Fruit fly (Drosophila melanogaster) whole organism, embryonic: Measurements from ENCODE around the gene Ac78C.

ENCODE experiments used
- Abd-B ChIP-seq: fragments of 200-800 bp; sonication (Bioruptor generic); optimal IDR thresholded peaks from 2 replicates; lab custom pipeline; 2018; ENCODE audit warnings: missing biosample characterization, mild to moderate bottlenecking, missing genetic modification characterization, moderate library complexity
- Bgb ChIP-seq: fragments of 200-800 bp; sonication (Bioruptor generic); IDR thresholded peaks from 2 replicates; pipeline ENCODE4 v1.3.6; 2022; ENCODE audit warnings: missing biosample characterization, missing genetic modification characterization; ENCODE audit not compliant: partially characterized antibody
- CG11085 ChIP-seq: fragments of 200-800 bp; sonication (Bioruptor generic); IDR thresholded peaks from 2 replicates; pipeline ENCODE4 v1.3.6; 2022; ENCODE audit warnings: missing biosample characterization, missing genetic modification characterization
- CG11247 ChIP-seq: fragments of 200-800 bp; sonication (Bioruptor generic); IDR thresholded peaks from 2 replicates; pipeline ENCODE4 v1.3.6; 2022; ENCODE audit warnings: missing biosample characterization, missing genetic modification characterization
- CG13287 ChIP-seq: fragments of 200-800 bp; sonication (Bioruptor generic); IDR thresholded peaks from 2 replicates; pipeline ENCODE4 v1.3.6; 2022; ENCODE audit warnings: missing biosample characterization, missing genetic modification characterization; ENCODE audit not compliant: partially characterized antibody
- CG17186 ChIP-seq: fragments of 200-800 bp; sonication (Bioruptor generic); optimal IDR thresholded peaks from 3 replicates; lab custom pipeline; 2017; ENCODE audit warnings: missing biosample characterization, missing genetic modification reagents, missing genetic modification characterization
- CG2116 ChIP-seq: fragments of 200-800 bp; sonication (Bioruptor generic); optimal IDR thresholded peaks from 3 replicates; lab custom pipeline; 2018; ENCODE audit warnings: missing biosample characterization, mild to moderate bottlenecking, missing genetic modification characterization
- CG3163 ChIP-seq: fragments of 200-800 bp; sonication (Bioruptor generic); optimal IDR thresholded peaks from 3 replicates; lab custom pipeline; 2016; ENCODE audit warnings: missing biosample characterization, missing genetic modification characterization
- CG32772 ChIP-seq: fragments of 200-800 bp; sonication (Bioruptor generic); IDR thresholded peaks from 2 replicates; pipeline ENCODE4 v1.3.6; 2022; ENCODE audit warnings: missing biosample characterization, missing genetic modification characterization
- CG34224 ChIP-seq: fragments of 200-800 bp; sonication (Bioruptor generic); IDR thresholded peaks from 3 replicates; pipeline ENCODE4 v1.3.6; 2022; ENCODE audit warnings: missing biosample characterization, missing genetic modification characterization; ENCODE audit not compliant: partially characterized antibody
- CG3847 ChIP-seq: fragments of 200-800 bp; sonication (Bioruptor generic); IDR thresholded peaks from 2 replicates; pipeline ENCODE4 v1.3.6; 2022; ENCODE audit warnings: missing biosample characterization, missing genetic modification characterization
- CG42726 ChIP-seq: fragments of 200-800 bp; sonication (Bioruptor generic); IDR thresholded peaks from 2 replicates; pipeline ENCODE4 v1.3.6; 2022; ENCODE audit warnings: missing biosample characterization, missing genetic modification characterization; ENCODE audit not compliant: partially characterized antibody
- CG4282 ChIP-seq: fragments of 200-800 bp; sonication (Bioruptor generic); optimal IDR thresholded peaks from 2 replicates; lab custom pipeline; 2016; ENCODE audit warnings: missing biosample characterization, missing genetic modification characterization
- CG6791 ChIP-seq: fragments of 200-800 bp; sonication (Bioruptor generic); IDR thresholded peaks from 3 replicates; pipeline ENCODE4 v1.3.6; 2022; ENCODE audit warnings: missing biosample characterization, missing genetic modification characterization; ENCODE audit not compliant: partially characterized antibody
- Dp ChIP-seq: fragments of 200-800 bp; sonication (Bioruptor generic); optimal IDR thresholded peaks from 2 replicates; lab custom pipeline; 2018; ENCODE audit warnings: missing biosample characterization, mild to moderate bottlenecking, missing genetic modification characterization, moderate library complexity
- Elba2 ChIP-seq: fragments of 200-800 bp; sonication (Bioruptor generic); optimal IDR thresholded peaks from 3 replicates; lab custom pipeline; 2016; ENCODE audit warnings: missing biosample characterization, missing genetic modification characterization
- Ets97D ChIP-seq: fragments of 200-800 bp; sonication (Bioruptor generic); optimal IDR thresholded peaks from 3 replicates; lab custom pipeline; 2016; ENCODE audit warnings: missing biosample characterization, missing genetic modification characterization
- HHEX ChIP-seq: fragments of 200-800 bp; sonication (Bioruptor generic); optimal IDR thresholded peaks from 3 replicates; lab custom pipeline; 2017; ENCODE audit warnings: missing biosample characterization, mild to moderate bottlenecking, missing genetic modification characterization, missing genetic modification reagents
- MESR4 ChIP-seq: fragments of 200-800 bp; sonication (Bioruptor generic); optimal IDR thresholded peaks from 2 replicates; lab custom pipeline; 2018; ENCODE audit warnings: missing biosample characterization, mild to moderate bottlenecking, missing genetic modification characterization, moderate library complexity
- Med ChIP-seq: fragments of 200-800 bp; sonication (Bioruptor generic); peaks from one replicate; lab custom pipeline; 2016; ENCODE audit warnings: missing biosample characterization, missing genetic modification characterization, mild to moderate bottlenecking, inconsistent platforms, moderate library complexity
- Meics ChIP-seq: fragments of 200-800 bp; sonication (Bioruptor generic); optimal IDR thresholded peaks from 2 replicates; lab custom pipeline; 2017; ENCODE audit warnings: missing biosample characterization, mild to moderate bottlenecking, missing genetic modification characterization
- YL-1 ChIP-seq: fragments of 200-800 bp; sonication (Bioruptor generic); optimal IDR thresholded peaks from 3 replicates; lab custom pipeline; 2017; ENCODE audit warnings: missing biosample characterization, mild to moderate bottlenecking, missing genetic modification characterization
- az2 ChIP-seq: fragments of 200-800 bp; sonication (Bioruptor generic); optimal IDR thresholded peaks from 3 replicates; lab custom pipeline; 2016; ENCODE audit warnings: missing biosample characterization, missing genetic modification characterization
- bab2 ChIP-seq: fragments of 200-800 bp; sonication (Bioruptor generic); optimal IDR thresholded peaks from 2 replicates; lab custom pipeline; 2016; ENCODE audit warnings: missing biosample characterization, missing genetic modification characterization
- crc ChIP-seq: fragments of 200-800 bp; sonication (Bioruptor generic); optimal IDR thresholded peaks from 2 replicates; lab custom pipeline; 2016; ENCODE audit warnings: missing biosample characterization, missing genetic modification characterization
- crol ChIP-seq: fragments of 200-800 bp; sonication (Bioruptor generic); IDR thresholded peaks from 2 replicates; pipeline ENCODE4 v1.3.6; 2022; ENCODE audit warnings: missing biosample characterization, missing genetic modification characterization
- crp ChIP-seq, 2 experiments: fragments of 200-800 bp; sonication (Bioruptor generic); optimal IDR thresholded peaks; 2 replicates in 1 of 2; 3 replicates in 1 of 2; lab custom pipeline; 2017; ENCODE audit warnings: missing biosample characterization in 2 of 2, missing genetic modification characterization in 2 of 2, mild to moderate bottlenecking in 1 of 2, moderate library complexity in 1 of 2
- exex ChIP-seq: fragments of 200-800 bp; sonication (Bioruptor generic); optimal IDR thresholded peaks from 4 replicates; lab custom pipeline; 2018; ENCODE audit warnings: missing biosample characterization, mild to moderate bottlenecking, missing genetic modification characterization, moderate library complexity
- gsb ChIP-seq: fragments of 200-800 bp; sonication (Bioruptor generic); IDR thresholded peaks from 2 replicates; pipeline ENCODE4 v1.3.6; 2022; ENCODE audit warnings: missing biosample characterization, missing genetic modification characterization
- hbn ChIP-seq: fragments of 200-800 bp; sonication (Bioruptor generic); IDR thresholded peaks from 2 replicates; pipeline ENCODE4 v1.3.6; 2022; ENCODE audit warnings: missing biosample characterization, missing genetic modification characterization; ENCODE audit not compliant: partially characterized antibody
- inv ChIP-seq: fragments of 200-800 bp; sonication (Bioruptor generic); IDR thresholded peaks from 2 replicates; pipeline ENCODE4 v1.3.6; 2022; ENCODE audit warnings: missing biosample characterization, missing genetic modification characterization; ENCODE audit not compliant: partially characterized antibody
- kah ChIP-seq: fragments of 200-800 bp; sonication (Bioruptor generic); optimal IDR thresholded peaks from 2 replicates; lab custom pipeline; 2018; ENCODE audit warnings: missing biosample characterization, mild to moderate bottlenecking, missing genetic modification characterization
- kay ChIP-seq: fragments of 200-800 bp; sonication (Bioruptor generic); optimal IDR thresholded peaks from 2 replicates; lab custom pipeline; 2016; ENCODE audit warnings: missing biosample characterization, missing genetic modification characterization
- mld ChIP-seq: fragments of 200-800 bp; sonication (Bioruptor generic); IDR thresholded peaks from 3 replicates; pipeline ENCODE4 v1.3.6; 2022; ENCODE audit warnings: missing biosample characterization, missing genetic modification characterization; ENCODE audit not compliant: partially characterized antibody
- onecut ChIP-seq: fragments of 200-800 bp; sonication (Bioruptor generic); IDR thresholded peaks from 2 replicates; pipeline ENCODE4 v1.3.6; 2022; ENCODE audit warnings: missing biosample characterization, missing genetic modification characterization
- pfk ChIP-seq: fragments of 200-800 bp; sonication (Bioruptor generic); optimal IDR thresholded peaks from 2 replicates; lab custom pipeline; 2018; ENCODE audit warnings: missing biosample characterization, mild to moderate bottlenecking, missing genetic modification characterization, moderate library complexity
- pita ChIP-seq: fragments of 200-800 bp; sonication (Bioruptor generic); optimal IDR thresholded peaks from 2 replicates; lab custom pipeline; 2017; ENCODE audit warnings: missing biosample characterization, mild to moderate bottlenecking, missing genetic modification characterization
- prd ChIP-seq, 3 experiments: fragments of >200 bp in 2 of 3; fragments of 200-800 bp in 1 of 3; sonication (Bioruptor generic) in 1 of 3; optimal IDR thresholded peaks in 2 of 3; IDR thresholded peaks in 1 of 3; 2 replicates in 2 of 3; 3 replicates in 1 of 3; pipeline versions ENCODE4 v1.3.6 to Lab custom; 2017 to 2022; ENCODE audit warnings: missing biosample characterization in 1 of 3, missing genetic modification characterization in 1 of 3
- ro ChIP-seq: fragments of 200-800 bp; sonication (Bioruptor generic); IDR thresholded peaks from 2 replicates; pipeline ENCODE4 v1.3.6; 2022; ENCODE audit warnings: missing biosample characterization, missing genetic modification characterization
- seq ChIP-seq: fragments of 200-800 bp; sonication (Bioruptor generic); IDR thresholded peaks from 2 replicates; pipeline ENCODE4 v1.3.6; 2022; ENCODE audit warnings: missing biosample characterization, missing genetic modification characterization
- slbo ChIP-seq: fragments of 200-800 bp; sonication (Bioruptor generic); IDR thresholded peaks from 2 replicates; pipeline ENCODE4 v1.3.6; 2022; ENCODE audit warnings: missing biosample characterization, missing genetic modification characterization
- sna ChIP-seq: fragments of 200-800 bp; sonication (Bioruptor generic); IDR thresholded peaks from 2 replicates; pipeline ENCODE4 v1.3.6; 2022; ENCODE audit warnings: missing biosample characterization, missing genetic modification characterization; ENCODE audit not compliant: partially characterized antibody
- trem ChIP-seq: fragments of 200-800 bp; optimal IDR thresholded peaks from 3 replicates; lab custom pipeline; 2019; ENCODE audit warnings: missing biosample characterization, mild to moderate bottlenecking, missing genetic modification characterization, moderate library complexity
- twi ChIP-seq: fragments of 200-800 bp; optimal IDR thresholded peaks from 2 replicates; lab custom pipeline; 2019; ENCODE audit warnings: missing biosample characterization, mild to moderate bottlenecking, missing genetic modification characterization, moderate library complexity
- unc-4 ChIP-seq: fragments of 200-800 bp; sonication (Bioruptor generic); IDR thresholded peaks from 2 replicates; pipeline ENCODE4 v1.3.6; 2022; ENCODE audit warnings: missing biosample characterization, missing genetic modification characterization; ENCODE audit not compliant: partially characterized antibody
- vvl ChIP-seq: fragments of 200-800 bp; sonication (Bioruptor generic); IDR thresholded peaks from 2 replicates; pipeline ENCODE4 v1.3.6; 2022; ENCODE audit warnings: missing biosample characterization, missing genetic modification characterization
- zen2 ChIP-seq: fragments of 200-800 bp; sonication (Bioruptor generic); IDR thresholded peaks from 3 replicates; pipeline ENCODE4 v1.3.6; 2022; ENCODE audit warnings: missing biosample characterization, missing genetic modification characterization; ENCODE audit not compliant: partially characterized antibody
- zfh2 ChIP-seq: fragments of 200-800 bp; sonication (Bioruptor generic); optimal IDR thresholded peaks from 2 replicates; lab custom pipeline; 2016; ENCODE audit warnings: missing biosample characterization, missing genetic modification characterization

The Ac78C gene

DNA sequence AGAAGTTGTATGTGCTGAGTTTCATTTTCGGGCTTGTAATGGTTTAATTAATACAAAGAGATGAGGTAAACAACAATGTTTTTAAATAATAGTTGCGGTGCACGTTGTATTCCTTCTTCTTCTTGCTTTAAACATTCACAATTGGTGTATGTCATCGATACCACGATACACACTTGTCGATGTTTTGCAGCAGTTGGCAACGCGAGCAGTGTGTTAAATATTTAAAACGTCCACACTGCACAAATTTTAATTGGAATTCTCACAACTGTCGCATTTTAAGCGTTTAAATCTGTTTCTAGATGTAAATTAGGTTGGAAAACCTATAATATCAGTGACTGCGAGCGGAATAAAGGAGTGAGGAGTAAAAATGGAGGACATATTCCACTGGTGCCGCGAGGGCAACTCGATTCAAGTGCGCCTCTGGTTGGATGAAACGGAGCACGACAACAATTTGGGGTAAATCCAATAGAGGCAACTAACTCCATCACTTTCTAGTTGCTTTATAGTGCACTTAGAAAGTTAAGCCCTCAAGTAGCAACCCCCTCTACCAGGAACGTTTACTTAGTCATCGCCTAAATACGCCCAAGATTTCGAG, 45.1 kb upstream of the Ac78C start, which contains the start of the genes Trmt112 and Ilk:
Gene Trmt112, minus strand, starts transcription at position 143 of the 595 bp plus-strand sequence.
Gene Ilk, plus strand, starts transcription at position 205 of the 595 bp plus-strand sequence.
- TF ChIP-seq pfk (GFP tag; lab: Kevin White, UChicago) (no peak), Dp (peak; percentile 71), ro (no peak), CG3163 (GFP tag; lab: Kevin White, UChicago) (peak; percentile 14), kay (GFP tag; lab: Kevin White, UChicago) (peak; percentile 44), CG11247 (GFP tag; lab: Robert Waterston, UW) (no peak), kah (GFP tag; lab: Kevin White, UChicago) (peak; percentile 2), CG13287 (peak; percentile 84), inv (GFP tag; lab: Robert Waterston, UW) (peak; percentile 81), CG17186 (GFP tag; lab: Kevin White, UChicago) (peak; percentile 46), trem (tag; lab: Kevin White, UChicago) (peak; percentile 37), sna (peak; percentile 46; the same call in 1 of the 2 replicates), CG3847 (GFP tag; lab: Robert Waterston, UW) (peak; percentile 81), gsb (no peak), mld (GFP tag; lab: Robert Waterston, UW) (peak; percentile 16; the same call in 1 of the 3 replicates), HHEX (GFP tag; lab: Kevin White, UChicago) (no peak), CG34224 (GFP tag; lab: Robert Waterston, UW) (peak; percentile 77), seq (no peak), CG11085 (no peak), vvl (GFP tag; lab: Robert Waterston, UW) (peak; percentile 54; the same call in 1 of the 2 replicates), zfh2 (no peak), crc (GFP tag; lab: Kevin White, UChicago) (no peak), hbn (GFP tag; lab: Robert Waterston, UW) (peak; percentile 73), bab2 (no peak), Bgb (peak; percentile 89), CG2116 (GFP tag; lab: Kevin White, UChicago) (peak; percentile 64), az2 (GFP tag; lab: Kevin White, UChicago) (no peak), onecut (GFP tag; lab: Robert Waterston, UW) (peak; percentile 78; the same call in 1 of the 2 replicates), twi (tag; lab: Kevin White, UChicago) (no peak), crol (GFP tag; lab: Robert Waterston, UW) (no peak), crp (GFP tag; optimal IDR thresholded peaks at IDR 0.05; lab: Kevin White, UChicago) (peak in 1 of 2 experiments; percentile 66), Meics (GFP tag; lab: Kevin White, UChicago) (no peak), exex (tag; lab: Kevin White, UChicago) (peak; percentile 14), prd (optimal IDR thresholded peaks at IDR 0.05; lab: Kevin White, UChicago) (no peak), prd (GFP tag; IDR thresholded peaks at IDR 0.05; lab: Robert Waterston, UW) (no peak), YL-1 (GFP tag; lab: Kevin White, UChicago) (peak; percentile 91), CG6791 (peak; percentile 83), CG32772 (no peak), Abd-B (GFP tag; lab: Kevin White, UChicago) (peak; percentile 79), MESR4 (GFP tag; lab: Kevin White, UChicago) (peak; percentile 94), slbo (GFP tag; lab: Robert Waterston, UW) (0 out of 2 replicates have a peak, but pooled peaks have one; percentile 12), Med (GFP tag; lab: Kevin White, UChicago) (peak; percentile 87), Ets97D (GFP tag; lab: Kevin White, UChicago) (peak; percentile 83), zen2 (peak; percentile 62), unc-4 (GFP tag; lab: Robert Waterston, UW) (peak; percentile 78), CG4282 (GFP tag; lab: Kevin White, UChicago) (peak; percentile 5), Elba2 (GFP tag; lab: Kevin White, UChicago) (peak; percentile 55), pita (GFP tag; lab: Kevin White, UChicago) (no peak), CG42726 (GFP tag; lab: Robert Waterston, UW) (peak; percentile 89)
